Worm (Caenorhabditis elegans) whole organism, young adult: Measurements from ENCODE around the gene haf-8.

ENCODE experiments used
- F57C9.4 ChIP-seq: sonication (generic microtip); optimal IDR thresholded peaks from 2 replicates; lab custom pipeline; 2017; ENCODE audit warnings: mild to moderate bottlenecking, missing genetic modification characterization, missing compliant biosample characterization
- attf-3 ChIP-seq: fragments of 200-800 bp; sonication (Bioruptor generic); conservative IDR thresholded peaks from 2 replicates; pipeline ENCODE4 v1.3.6; 2022; ENCODE audit warnings: missing genetic modification reagents, missing genetic modification characterization, missing compliant biosample characterization
- ccch-3 ChIP-seq: fragments of 200-800 bp; sonication (Bioruptor generic); optimal IDR thresholded peaks from 2 replicates; lab custom pipeline; 2018; ENCODE audit warnings: mild to moderate bottlenecking, missing genetic modification characterization, missing compliant biosample characterization
- ceh-58 ChIP-seq: fragments of 200-800 bp; sonication (Bioruptor generic); IDR thresholded peaks from 2 replicates; pipeline ENCODE4 v1.3.6; 2022; ENCODE audit warnings: missing genetic modification characterization, missing compliant biosample characterization
- egl-44 ChIP-seq: fragments of 200-800 bp; sonication (Bioruptor generic); IDR thresholded peaks from 2 replicates; pipeline ENCODE4 v1.3.6; 2022; ENCODE audit warnings: missing genetic modification reagents, missing genetic modification characterization, missing compliant biosample characterization
- pha-4 ChIP-seq: fragments of 150-350 bp; sonication (generic microtip); optimal IDR thresholded peaks from 2 replicates; lab custom pipeline; 2014; ENCODE audit warnings: missing biosample characterization, missing genetic modification reagents, missing genetic modification characterization
- tbp1 ChIP-seq: fragments of 200-800 bp; sonication (Bioruptor generic); optimal IDR thresholded peaks from 2 replicates; lab custom pipeline; 2018; ENCODE audit warnings: mild to moderate bottlenecking, missing genetic modification characterization, missing compliant biosample characterization
- unc-130 ChIP-seq: sonication (generic microtip); optimal IDR thresholded peaks from 2 replicates; lab custom pipeline; 2016; ENCODE audit warnings: missing genetic modification reagents, missing genetic modification characterization, missing compliant biosample characterization

DNA sequence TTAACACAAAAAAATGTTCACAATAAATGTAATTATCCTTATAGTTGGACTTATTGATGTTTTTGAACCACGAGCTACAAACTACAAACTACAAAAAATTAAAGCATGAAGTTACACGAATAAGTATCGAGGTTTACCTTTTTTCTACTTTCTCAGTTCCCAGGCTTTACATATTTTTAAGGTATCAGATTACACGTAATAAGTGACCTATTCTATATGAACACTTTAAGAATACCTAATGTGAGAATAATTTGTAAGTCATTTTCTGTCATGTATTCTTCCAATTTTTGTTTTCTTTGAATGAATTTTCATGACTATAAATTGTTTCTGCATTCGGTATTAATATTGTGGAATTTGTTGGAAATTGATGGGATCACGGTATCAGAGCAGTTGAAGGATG, 15.8 kb upstream of the haf-8 start, which contains the start of gene lgc-8:
- TF ChIP-seq tbp1 (no peak), attf-3 (GFP tag; lab: Robert Waterston, UW) (no peak), egl-44 (GFP tag; lab: Robert Waterston, UW) (no peak), ceh-58 (GFP tag; lab: Robert Waterston, UW) (no peak), pha-4 (tag; lab: Kevin White, UChicago) (no peak), F57C9.4 (tag; lab: Kevin White, UChicago) (no peak), ccch-3 (GFP tag; lab: Kevin White, UChicago) (no peak), unc-130 (GFP tag; lab: Kevin White, UChicago) (no peak)
